Fruit fly (Drosophila melanogaster): Measurements from ENCODE around the gene peng.
A peak's percentile ranks its signal among the peaks of the same experiment; 100 is the strongest.

The peng gene

dm6 chrX:21367363-21368072 lies 17.9 kb upstream of the peng start (continued):
- TF ChIP-seq Sp1 (GFP tag; optimal IDR thresholded peaks at IDR 0.05), result peak; percentile 99
- TF ChIP-seq h (GFP tag; optimal IDR thresholded peaks at IDR 0.05), result peak; percentile 99
- peak; percentile 95 for TF ChIP-seq sv (GFP tag; optimal IDR thresholded peaks at IDR 0.05)
- peak; percentile 98 for TF ChIP-seq OdsH (GFP tag; optimal IDR thresholded peaks at IDR 0.05)
- TF ChIP-seq tai (GFP tag; optimal IDR thresholded peaks at IDR 0.05), result peak; percentile 93
- peak; percentile 68 for TF ChIP-seq GATAd (GFP tag; optimal IDR thresholded peaks at IDR 0.05)
- TF ChIP-seq Myc (optimal IDR thresholded peaks at IDR 0.05), result no peak
- no peak for TF ChIP-seq Hr78 (GFP tag; optimal IDR thresholded peaks at IDR 0.05)
- no peak for TF ChIP-seq usp (GFP tag; optimal IDR thresholded peaks at IDR 0.05)
- TF ChIP-seq HLH106 (tag; optimal IDR thresholded peaks at IDR 0.05), result peak; percentile 98
- TF ChIP-seq br (GFP tag; optimal IDR thresholded peaks at IDR 0.05), result peak; percentile 99
- TF ChIP-seq Hr83 (GFP tag; optimal IDR thresholded peaks at IDR 0.05; ENCODE audit: poor library complexity, severe bottlenecking), result peak; percentile 14
- TF ChIP-seq Jra (GFP tag; optimal IDR thresholded peaks at IDR 0.05), result peak; percentile 92

dm6 chrX:21366311-21366990 lies 16.8 kb upstream of the peng start:
- no peak for TF ChIP-seq Hr78 (GFP tag; optimal IDR thresholded peaks at IDR 0.05)
- TF ChIP-seq rgr (GFP tag; optimal IDR thresholded peaks at IDR 0.05), result peak; percentile 89
- peak; percentile 80 for TF ChIP-seq ey (GFP tag; optimal IDR thresholded peaks at IDR 0.05)
- TF ChIP-seq dl (GFP tag; optimal IDR thresholded peaks at IDR 0.05; ENCODE audit: insufficient read depth in 1 of 2, partially characterized antibody in 2 of 2), result peak in 1 of 2 experiments; percentile 26
- no peak for TF ChIP-seq lola (GFP tag; optimal IDR thresholded peaks at IDR 0.05)
- TF ChIP-seq psq (GFP tag; optimal IDR thresholded peaks at IDR 0.05), result peak; percentile 79
- TF ChIP-seq brk (GFP tag; optimal IDR thresholded peaks at IDR 0.05), result no peak
- no peak for TF ChIP-seq Mio (GFP tag; optimal IDR thresholded peaks at IDR 0.05)
- TF ChIP-seq foxo (GFP tag; optimal IDR thresholded peaks at IDR 0.05), result peak in 1 of 2 experiments; percentile 92
- TF ChIP-seq Abd-B (GFP tag; optimal IDR thresholded peaks at IDR 0.05), result no peak
- peak; percentile 89 for TF ChIP-seq dmrt93B (GFP tag; optimal IDR thresholded peaks at IDR 0.05)
- TF ChIP-seq woc (GFP tag; optimal IDR thresholded peaks at IDR 0.05), result peak; percentile 61
- peak; percentile 92 for TF ChIP-seq HLH106 (tag; optimal IDR thresholded peaks at IDR 0.05)
- TF ChIP-seq OdsH (GFP tag; optimal IDR thresholded peaks at IDR 0.05), result peak; percentile 87
- peak; percentile 28 for TF ChIP-seq Hr83 (GFP tag; optimal IDR thresholded peaks at IDR 0.05; ENCODE audit: poor library complexity, severe bottlenecking)
- TF ChIP-seq Jra (GFP tag; optimal IDR thresholded peaks at IDR 0.05), result no peak
- TF ChIP-seq fru (GFP tag; optimal IDR thresholded peaks at IDR 0.05), result peak; percentile 80
- peak; percentile 90 for TF ChIP-seq CG9705 (GFP tag; optimal IDR thresholded peaks at IDR 0.05)
- peak; percentile 76 for TF ChIP-seq sage (GFP tag; optimal IDR thresholded peaks at IDR 0.05)
- TF ChIP-seq pan (optimal IDR thresholded peaks at IDR 0.05), result no peak
- TF ChIP-seq Myc (optimal IDR thresholded peaks at IDR 0.05), result no peak
- peak; percentile 7 for TF ChIP-seq CG32264 (GFP tag; optimal IDR thresholded peaks at IDR 0.05)
- no peak for TF ChIP-seq tai (GFP tag; optimal IDR thresholded peaks at IDR 0.05)
- TF ChIP-seq jim (GFP tag; optimal IDR thresholded peaks at IDR 0.05), result no peak
- TF ChIP-seq Dfd (GFP tag; optimal IDR thresholded peaks at IDR 0.05), result no peak
- TF ChIP-seq sv (GFP tag; optimal IDR thresholded peaks at IDR 0.05), result peak; percentile 74
- peak; percentile 52 for TF ChIP-seq Dif (GFP tag; optimal IDR thresholded peaks at IDR 0.05; ENCODE audit: partially characterized antibody)
- TF ChIP-seq Rel (GFP tag; optimal IDR thresholded peaks at IDR 0.05), result peak; percentile 60
- TF ChIP-seq Rel (tag; optimal IDR thresholded peaks at IDR 0.05), result peak; percentile 70
- peak; percentile 56 for TF ChIP-seq br (GFP tag; optimal IDR thresholded peaks at IDR 0.05)
- peak; percentile 87 for TF ChIP-seq h (GFP tag; optimal IDR thresholded peaks at IDR 0.05)
- peak; percentile 94 for TF ChIP-seq Sp1 (GFP tag; optimal IDR thresholded peaks at IDR 0.05)
- no peak for TF ChIP-seq usp (GFP tag; optimal IDR thresholded peaks at IDR 0.05)
- no peak for TF ChIP-seq Vsx2 (GFP tag; optimal IDR thresholded peaks at IDR 0.05; ENCODE audit: partially characterized antibody)
- no peak for TF ChIP-seq dsf (GFP tag; optimal IDR thresholded peaks at IDR 0.05; ENCODE audit: borderline replicate concordance)
- TF ChIP-seq GATAd (GFP tag; optimal IDR thresholded peaks at IDR 0.05), result no peak
- peak; percentile 57 for TF ChIP-seq Hnf4 (GFP tag; optimal IDR thresholded peaks at IDR 0.05)
- no peak for TF ChIP-seq N (GFP tag; optimal IDR thresholded peaks at IDR 0.05)
- no peak for TF ChIP-seq CrebA (GFP tag; optimal IDR thresholded peaks at IDR 0.05; ENCODE audit: borderline replicate concordance)

All from whole organism, wandering third instar larva.